Worm (Caenorhabditis elegans): ENCODE measurements around the gene str-149.
A peak's percentile ranks its signal among the peaks of the same experiment; 100 is the strongest.

str-149 gene

DNA sequence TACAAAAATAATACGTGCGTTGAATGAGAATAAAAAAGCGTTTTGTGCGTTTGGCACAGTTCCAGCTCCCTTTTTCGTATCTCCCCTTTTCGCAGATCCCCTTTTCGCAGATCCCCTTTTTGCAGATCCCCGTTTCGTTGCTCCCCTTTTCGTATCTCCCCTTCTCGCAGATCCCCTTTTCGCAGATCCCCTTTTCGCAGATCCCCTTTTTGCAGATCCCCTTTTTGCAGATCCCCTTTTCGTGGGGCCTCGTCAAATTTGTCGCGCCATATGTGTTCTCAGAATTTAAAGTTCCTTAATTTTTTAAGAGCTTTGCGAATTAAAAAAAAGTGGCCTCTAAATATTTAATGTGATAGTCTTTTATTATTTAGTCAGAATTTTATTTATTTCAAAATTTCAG is 20.3 kb upstream of the str-149 start, which contains the start of gene Y32B12B.4 (continued):
- TF ChIP-seq zim-3 (tag; optimal IDR thresholded peaks at IDR 0.05), result no peak
- no peak for TF ChIP-seq ztf-26 (tag; optimal IDR thresholded peaks at IDR 0.05)
- TF ChIP-seq F39B2.1 (GFP tag; IDR thresholded peaks at IDR 0.05), result no peak
- TF ChIP-seq let-526 (GFP tag; IDR thresholded peaks at IDR 0.05), result no peak
- TF ChIP-seq unc-130 (GFP tag; optimal IDR thresholded peaks at IDR 0.05), result peak; percentile 34

ce11 chrV:16565639-16566038 is 7.6 kb upstream of the str-149 start, which contains the start of gene sru-45:
Gene sru-45 (plus strand): TSS chrV:16565939.
- TF ChIP-seq bed-1 (GFP tag; IDR thresholded peaks at IDR 0.05) (no peak), lin-35 (GFP tag; optimal IDR thresholded peaks at IDR 0.05) (no peak), snpc-4 (GFP tag; optimal IDR thresholded peaks at IDR 0.05) (no peak), snpc-4 (tag; optimal IDR thresholded peaks at IDR 0.05) (no peak), snpc-3.4 (tag; optimal IDR thresholded peaks at IDR 0.05) (no peak), F55B11.4 (tag; optimal IDR thresholded peaks at IDR 0.05; ENCODE audit: borderline replicate concordance, insufficient read depth) (no peak), rcor-1 (GFP tag; IDR thresholded peaks at IDR 0.05) (no peak), D2030.7 (GFP tag; IDR thresholded peaks at IDR 0.05) (no peak), ceh-91 (GFP tag; IDR thresholded peaks at IDR 0.05) (no peak), madf-8 (GFP tag; conservative IDR thresholded peaks at IDR 0.05) (no peak)

- TF ChIP-seq let-607 (tag; optimal IDR thresholded peaks at IDR 0.05) (no peak), F23B12.7 (tag; optimal IDR thresholded peaks at IDR 0.05; ENCODE audit: insufficient read depth) (no peak), rpc-1 (optimal IDR thresholded peaks at IDR 0.05) (no peak), rpc-1 (tag; optimal IDR thresholded peaks at IDR 0.05) (no peak), nhr-120 (GFP tag; IDR thresholded peaks at IDR 0.05) (no peak), sea-2 (GFP tag; IDR thresholded peaks at IDR 0.05) (no peak), him-1 (tag; optimal IDR thresholded peaks at IDR 0.05) (no peak), C17E4.6 (GFP tag; IDR thresholded peaks at IDR 0.05) (no peak), dpff-1 (tag; optimal IDR thresholded peaks at IDR 0.05) (no peak), F57A8.1 (GFP tag; optimal IDR thresholded peaks at IDR 0.05) (no peak), Y79H2A.3 (GFP tag; conservative IDR thresholded peaks at IDR 0.05) (no peak)
Measured at ce11 chrV:16568056-16568455, 5.2 kb upstream of the str-149 start.

ce11 chrV:16570697-16571096 is 2.6 kb upstream of the str-149 start, which contains the start of gene nhr-233:
Gene nhr-233 (minus strand): TSS chrV:16570797.
- no peak for TF ChIP-seq zfh-2 (GFP tag; conservative IDR thresholded peaks at IDR 0.05)
- TF ChIP-seq B0035.1 (tag; optimal IDR thresholded peaks at IDR 0.05), result no peak
- no peak for TF ChIP-seq ets-4 (GFP tag; optimal IDR thresholded peaks at IDR 0.05)
- no peak for TF ChIP-seq nfya-2 (GFP tag; IDR thresholded peaks at IDR 0.05)
- TF ChIP-seq nfya-1 (tag; optimal IDR thresholded peaks at IDR 0.05; ENCODE audit: borderline replicate concordance, insufficient read depth), result no peak
- TF ChIP-seq xnd-1 (tag; optimal IDR thresholded peaks at IDR 0.05), result no peak
- no peak for TF ChIP-seq hrde-1 (tag; optimal IDR thresholded peaks at IDR 0.05; ENCODE audit: borderline replicate concordance)
- TF ChIP-seq pha-4 (tag; optimal IDR thresholded peaks at IDR 0.05), result no peak
- TF ChIP-seq dpff-1 (tag; optimal IDR thresholded peaks at IDR 0.05), result no peak
- TF ChIP-seq mcd-1 (GFP tag; IDR thresholded peaks at IDR 0.05), result no peak
- no peak for TF ChIP-seq K11D2.4 (GFP tag; IDR thresholded peaks at IDR 0.05)
- no peak for TF ChIP-seq lsy-27 (tag; optimal IDR thresholded peaks at IDR 0.05; ENCODE audit: borderline replicate concordance, insufficient read depth)
- no peak for TF ChIP-seq snpc-3.4 (tag; optimal IDR thresholded peaks at IDR 0.05)

All from whole organism, young adult.